Fruit fly (Drosophila melanogaster) whole organism, embryonic: Measurements from ENCODE around the gene bmm.
A peak's percentile ranks its signal among the peaks of the same experiment; 100 is the strongest.

Experiments used
- Ada2b ChIP-seq: fragments of 200-800 bp; sonication (Bioruptor generic); IDR thresholded peaks from 2 replicates; pipeline ENCODE4 v1.3.6; 2022; ENCODE audit warnings: missing biosample characterization, missing genetic modification characterization
- Aef1 ChIP-seq: fragments of 200-800 bp; sonication (Bioruptor generic); IDR thresholded peaks from 3 replicates; pipeline ENCODE4 v1.3.6; 2022; ENCODE audit warnings: missing biosample characterization, missing genetic modification characterization
- Atf3 ChIP-seq: fragments of 200-800 bp; sonication (Bioruptor generic); optimal IDR thresholded peaks from 3 replicates; lab custom pipeline; 2016; ENCODE audit warnings: missing biosample characterization, missing genetic modification characterization
- Bdp1 ChIP-seq: fragments of 200-800 bp; sonication (Bioruptor generic); optimal IDR thresholded peaks from 3 replicates; lab custom pipeline; 2016; ENCODE audit warnings: missing biosample characterization, missing genetic modification characterization
- CG10147 ChIP-seq: fragments of 200-800 bp; sonication (Bioruptor generic); optimal IDR thresholded peaks from 2 replicates; lab custom pipeline; 2019; ENCODE audit warnings: missing biosample characterization, mild to moderate bottlenecking, missing genetic modification characterization, moderate library complexity
- CG10462 ChIP-seq: fragments of 200-800 bp; sonication (Bioruptor generic); optimal IDR thresholded peaks from 2 replicates; lab custom pipeline; 2016; ENCODE audit warnings: missing biosample characterization, missing genetic modification characterization
- CG12236 ChIP-seq: fragments of 200-800 bp; sonication (Bioruptor generic); optimal IDR thresholded peaks from 2 replicates; lab custom pipeline; 2016; ENCODE audit warnings: missing biosample characterization, missing genetic modification characterization
- CG15073 ChIP-seq: fragments of 200-800 bp; sonication (Bioruptor generic); optimal IDR thresholded peaks from 2 replicates; lab custom pipeline; 2016; ENCODE audit warnings: missing biosample characterization, missing genetic modification characterization
- CG18476 ChIP-seq: fragments of 200-800 bp; sonication (Bioruptor generic); optimal IDR thresholded peaks from 2 replicates; lab custom pipeline; 2016; ENCODE audit warnings: missing biosample characterization, mild to moderate bottlenecking, missing genetic modification characterization
- CG18619 ChIP-seq: fragments of 200-800 bp; sonication (Bioruptor generic); optimal IDR thresholded peaks from 3 replicates; lab custom pipeline; 2017; ENCODE audit warnings: missing biosample characterization, mild to moderate bottlenecking, missing genetic modification characterization
- CG2129 ChIP-seq: fragments of 200-800 bp; sonication (Bioruptor generic); IDR thresholded peaks from 2 replicates; pipeline ENCODE4 v1.3.6; 2022; ENCODE audit warnings: missing biosample characterization, missing genetic modification characterization; ENCODE audit not compliant: partially characterized antibody
- CG2199 ChIP-seq: fragments of 200-800 bp; sonication (Bioruptor generic); IDR thresholded peaks from 3 replicates; pipeline ENCODE4 v1.3.6; 2022; ENCODE audit warnings: missing biosample characterization, missing genetic modification characterization
- CG2889 ChIP-seq: fragments of 200-800 bp; sonication (Bioruptor generic); IDR thresholded peaks from 3 replicates; pipeline ENCODE4 v1.3.6; 2022; ENCODE audit warnings: missing biosample characterization, missing genetic modification characterization
- CG33213 ChIP-seq: fragments of 200-800 bp; sonication (Bioruptor generic); optimal IDR thresholded peaks from 3 replicates; lab custom pipeline; 2016; ENCODE audit warnings: missing biosample characterization, missing genetic modification characterization
- CG3726 ChIP-seq: fragments of 200-800 bp; sonication (Bioruptor generic); IDR thresholded peaks from 3 replicates; pipeline ENCODE4, ENCODE4 v1.3.6; 2022; ENCODE audit warnings: missing biosample characterization, missing genetic modification characterization
- CG4282 ChIP-seq: fragments of 200-800 bp; sonication (Bioruptor generic); optimal IDR thresholded peaks from 2 replicates; lab custom pipeline; 2016; ENCODE audit warnings: missing biosample characterization, missing genetic modification characterization
- CG4730 ChIP-seq: fragments of 200-800 bp; sonication (Bioruptor generic); IDR thresholded peaks from 2 replicates; pipeline ENCODE4 v1.3.6; 2022; ENCODE audit warnings: missing biosample characterization, missing genetic modification characterization
- CG6813 ChIP-seq: fragments of 200-800 bp; sonication (Bioruptor generic); optimal IDR thresholded peaks from 2 replicates; lab custom pipeline; 2017; ENCODE audit warnings: missing biosample characterization, missing genetic modification characterization, mild to moderate bottlenecking, moderate library complexity, missing genetic modification reagents
- CG8089 ChIP-seq: fragments of 200-800 bp; sonication (Bioruptor generic); optimal IDR thresholded peaks from 3 replicates; lab custom pipeline; 2016; ENCODE audit warnings: missing biosample characterization, missing genetic modification characterization
- CG8388 ChIP-seq: fragments of 200-800 bp; sonication (Bioruptor generic); optimal IDR thresholded peaks from 2 replicates; lab custom pipeline; 2019; ENCODE audit warnings: missing biosample characterization, mild to moderate bottlenecking, missing genetic modification characterization, moderate library complexity
- CHES-1-like ChIP-seq: fragments of 200-800 bp; sonication (Bioruptor generic); optimal IDR thresholded peaks from 2 replicates; lab custom pipeline; 2016; ENCODE audit warnings: missing biosample characterization, missing genetic modification characterization
- CkIIα-i1 ChIP-seq: fragments of 200-800 bp; sonication (Bioruptor generic); IDR thresholded peaks from 2 replicates; pipeline ENCODE4 v1.3.6; 2022; ENCODE audit warnings: missing biosample characterization, missing genetic modification characterization
- Dbx ChIP-seq: fragments of 200-800 bp; sonication (Bioruptor generic); IDR thresholded peaks from 3 replicates; pipeline ENCODE4 v1.3.6; 2022; ENCODE audit warnings: missing biosample characterization, missing genetic modification characterization
- Ets65A ChIP-seq: fragments of 200-800 bp; sonication (Bioruptor generic); peaks from one replicate; lab custom pipeline; 2016; ENCODE audit warnings: missing biosample characterization, missing genetic modification characterization
- MTF-1 ChIP-seq: fragments of 200-800 bp; sonication (Bioruptor generic); optimal IDR thresholded peaks from 2 replicates; lab custom pipeline; 2018; ENCODE audit warnings: missing biosample characterization, mild to moderate bottlenecking, missing genetic modification characterization, borderline replicate concordance
- Neu2 ChIP-seq: fragments of 200-800 bp; sonication (Bioruptor generic); optimal IDR thresholded peaks from 3 replicates; lab custom pipeline; 2016; ENCODE audit warnings: missing biosample characterization, missing genetic modification characterization, borderline replicate concordance
- Nf-YC ChIP-seq: fragments of 200-800 bp; optimal IDR thresholded peaks from 3 replicates; lab custom pipeline; 2019; ENCODE audit warnings: missing biosample characterization, mild to moderate bottlenecking, missing genetic modification characterization, moderate library complexity
- Rfx ChIP-seq: fragments of 200-800 bp; sonication (Bioruptor generic); IDR thresholded peaks from 2 replicates; pipeline ENCODE4 v1.3.6; 2022; ENCODE audit warnings: missing biosample characterization, missing genetic modification characterization
- Scr ChIP-seq: fragments of 200-800 bp; sonication (Bioruptor generic); IDR thresholded peaks from 2 replicates; pipeline ENCODE4 v1.3.6; 2022; ENCODE audit warnings: missing biosample characterization, missing genetic modification characterization; ENCODE audit not compliant: partially characterized antibody
- Trl ChIP-seq, 3 experiments: fragments of >200 bp in 2 of 3; fragments of 200-800 bp in 1 of 3; sonication (Bioruptor generic) in 1 of 3; optimal IDR thresholded peaks; 2 replicates in 1 of 3; 3 replicates in 2 of 3; lab custom pipeline; 2016 to 2017; ENCODE audit warnings: missing biosample characterization in 1 of 3, missing genetic modification characterization in 1 of 3
- al ChIP-seq: fragments of 200-800 bp; sonication (Bioruptor generic); IDR thresholded peaks from 2 replicates; pipeline ENCODE4 v1.3.6; 2022; ENCODE audit warnings: missing biosample characterization, missing genetic modification characterization
- bbx ChIP-seq: fragments of 200-800 bp; sonication (Bioruptor generic); IDR thresholded peaks from 2 replicates; pipeline ENCODE4 v1.3.6; 2022; ENCODE audit warnings: missing biosample characterization, missing genetic modification characterization; ENCODE audit not compliant: partially characterized antibody
- bcd ChIP-seq: fragments of 200-800 bp; sonication (Bioruptor generic); optimal IDR thresholded peaks from 2 replicates; lab custom pipeline; 2017; ENCODE audit warnings: missing biosample characterization, mild to moderate bottlenecking, missing genetic modification characterization
- chinmo ChIP-seq: fragments of 200-800 bp; sonication (Bioruptor generic); IDR thresholded peaks from 4 replicates; pipeline ENCODE4 v1.3.6; 2022; ENCODE audit warnings: missing biosample characterization, missing genetic modification characterization; ENCODE audit not compliant: partially characterized antibody
- dati ChIP-seq: fragments of 200-800 bp; sonication (Bioruptor generic); IDR thresholded peaks from 2 replicates; pipeline ENCODE4 v1.3.6; 2022; ENCODE audit warnings: missing biosample characterization, missing genetic modification characterization
- dpn ChIP-seq, 2 experiments: fragments of 200-800 bp; sonication (Bioruptor generic); optimal IDR thresholded peaks; 3 replicates each; lab custom pipeline; 2016; ENCODE audit warnings: missing biosample characterization in 2 of 2, missing genetic modification characterization in 2 of 2
- ems ChIP-seq: fragments of 200-800 bp; sonication (Bioruptor generic); optimal IDR thresholded peaks from 3 replicates; lab custom pipeline; 2016; ENCODE audit warnings: missing biosample characterization, missing genetic modification characterization
- fd64A ChIP-seq: fragments of 200-800 bp; sonication (Bioruptor generic); optimal IDR thresholded peaks from 3 replicates; lab custom pipeline; 2018; ENCODE audit warnings: missing biosample characterization, mild to moderate bottlenecking, missing genetic modification characterization
- fu2 ChIP-seq: fragments of 200-800 bp; sonication (Bioruptor generic); optimal IDR thresholded peaks from 2 replicates; lab custom pipeline; 2016; ENCODE audit warnings: missing biosample characterization, missing genetic modification characterization
- hkb ChIP-seq, 2 experiments: fragments of 200-800 bp in 1 of 2; fragments of >200 bp in 1 of 2; sonication (Bioruptor generic) in 1 of 2; IDR thresholded peaks in 1 of 2; optimal IDR thresholded peaks in 1 of 2; 2 replicates each; pipeline versions ENCODE4 v1.3.6 to Lab custom; 2017 to 2022; ENCODE audit warnings: missing biosample characterization in 1 of 2, missing genetic modification characterization in 1 of 2
- kay ChIP-seq: fragments of 200-800 bp; sonication (Bioruptor generic); optimal IDR thresholded peaks from 2 replicates; lab custom pipeline; 2016; ENCODE audit warnings: missing biosample characterization, missing genetic modification characterization
- kni ChIP-seq: fragments of 200-800 bp; sonication (Bioruptor generic); optimal IDR thresholded peaks from 3 replicates; lab custom pipeline; 2017; ENCODE audit warnings: mild to moderate bottlenecking, missing biosample characterization, missing genetic modification reagents, missing genetic modification characterization
- mam ChIP-seq: fragments of 200-800 bp; sonication (Bioruptor generic); optimal IDR thresholded peaks from 3 replicates; lab custom pipeline; 2016; ENCODE audit warnings: missing biosample characterization, missing genetic modification characterization
- nom ChIP-seq: fragments of 200-800 bp; sonication (Bioruptor generic); optimal IDR thresholded peaks from 2 replicates; lab custom pipeline; 2017; ENCODE audit warnings: missing biosample characterization, missing genetic modification characterization, mild to moderate bottlenecking, moderate library complexity, missing genetic modification reagents
- pfk ChIP-seq: fragments of 200-800 bp; sonication (Bioruptor generic); optimal IDR thresholded peaks from 2 replicates; lab custom pipeline; 2018; ENCODE audit warnings: missing biosample characterization, mild to moderate bottlenecking, missing genetic modification characterization, moderate library complexity
- salm ChIP-seq: fragments of 200-800 bp; sonication (Bioruptor generic); optimal IDR thresholded peaks from 2 replicates; lab custom pipeline; 2018; ENCODE audit warnings: missing biosample characterization, mild to moderate bottlenecking, missing genetic modification characterization
- sens-2 ChIP-seq: fragments of 200-800 bp; sonication (Bioruptor generic); IDR thresholded peaks from 2 replicates; pipeline ENCODE4 v1.3.6; 2022; ENCODE audit warnings: missing biosample characterization, missing genetic modification characterization
- shn ChIP-seq: fragments of 200-800 bp; sonication (Bioruptor generic); optimal IDR thresholded peaks from 3 replicates; lab custom pipeline; 2016; ENCODE audit warnings: missing biosample characterization, missing genetic modification characterization

bmm gene

DNA sequence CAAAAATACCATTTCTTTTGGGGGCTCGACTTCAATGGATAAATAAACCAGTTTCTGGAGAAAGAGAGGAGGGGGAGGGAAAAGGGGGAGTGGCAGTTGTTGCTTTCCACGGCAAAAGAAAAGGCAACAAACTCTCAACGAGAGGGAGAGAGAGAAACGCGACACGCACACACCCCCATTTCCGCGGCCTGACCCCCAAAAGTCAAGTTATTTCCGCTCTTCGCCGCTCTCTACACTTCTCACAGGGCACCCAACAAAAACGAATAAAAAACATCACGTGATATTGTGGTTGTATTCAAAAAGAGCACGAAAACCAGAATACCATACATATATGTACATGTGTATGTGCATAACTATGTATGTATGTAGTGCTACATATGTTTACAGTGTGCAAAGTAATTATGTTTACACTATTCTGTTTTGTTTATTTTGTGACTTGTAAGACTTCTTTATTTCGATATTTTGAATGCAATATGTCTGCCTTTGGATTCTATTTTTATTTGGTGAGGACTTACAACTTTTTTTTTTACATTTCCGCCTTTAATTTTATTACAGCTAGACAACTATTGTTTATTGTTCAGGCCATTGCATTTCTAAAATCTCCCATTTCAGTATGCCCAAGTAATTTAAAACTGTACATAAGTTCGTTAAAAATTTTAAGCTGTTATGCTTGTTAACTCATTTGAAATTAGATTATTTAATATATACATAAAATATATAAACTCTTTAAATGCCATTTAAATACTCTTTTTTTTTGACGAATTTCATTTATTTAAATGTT lies 4.9 kb downstream of the bmm start (continued):
- no peak for TF ChIP-seq CG2199 (GFP tag; lab: Robert Waterston, UW)
- peak; percentile 62 for TF ChIP-seq CG18619
- 0 out of 2 replicates have a peak, but pooled peaks have one; percentile 49 for TF ChIP-seq Rfx (GFP tag; lab: Robert Waterston, UW)
- TF ChIP-seq CG6813 (GFP tag; lab: Kevin White, UChicago): peak; percentile 58
- TF ChIP-seq dati (GFP tag; lab: Robert Waterston, UW): no peak
- peak; percentile 96 for TF ChIP-seq nom (GFP tag; lab: Kevin White, UChicago)
- peak; percentile 37; the same call in 1 of the 3 replicates for TF ChIP-seq Dbx (GFP tag; lab: Robert Waterston, UW)
- TF ChIP-seq Aef1 (GFP tag; lab: Robert Waterston, UW): no peak; the same call in 2 of the 3 replicates
- TF ChIP-seq Ada2b (GFP tag; lab: Robert Waterston, UW): peak; percentile 52
- no peak for TF ChIP-seq CG3726
- TF ChIP-seq Neu2 (GFP tag; lab: Kevin White, UChicago): no peak
- no peak for TF ChIP-seq CkIIα-i1
- no peak; the same call in 1 of the 2 replicates for TF ChIP-seq al (GFP tag; lab: Robert Waterston, UW)
- peak; percentile 69 for TF ChIP-seq pfk (GFP tag; lab: Kevin White, UChicago)
- peak; percentile 16 for TF ChIP-seq CHES-1-like
- peak; percentile 20 for TF ChIP-seq CG12236 (GFP tag; lab: Kevin White, UChicago)
- peak; percentile 96 for TF ChIP-seq chinmo
- no peak for TF ChIP-seq CG4282
- peak; percentile 51 for TF ChIP-seq mam (GFP tag; lab: Kevin White, UChicago)
- peak; percentile 7 for TF ChIP-seq fu2
- peak; percentile 55 for TF ChIP-seq Nf-YC
- no peak for TF ChIP-seq CG15073 (GFP tag; lab: Kevin White, UChicago)
- peak; percentile 100 for TF ChIP-seq kni
- TF ChIP-seq salm (tag; lab: Kevin White, UChicago): no peak
- no peak for TF ChIP-seq Ets65A (GFP tag; lab: Kevin White, UChicago)
- no peak for TF ChIP-seq ems (GFP tag; lab: Kevin White, UChicago)
- peak; percentile 24 for TF ChIP-seq shn (GFP tag; lab: Kevin White, UChicago)
- TF ChIP-seq Bdp1: no peak
- TF ChIP-seq CG18476 (GFP tag; lab: Kevin White, UChicago): no peak
- peak; percentile 74 for TF ChIP-seq fd64A (GFP tag; lab: Kevin White, UChicago)
- TF ChIP-seq dpn (GFP tag; optimal IDR thresholded peaks at IDR 0.05; lab: Kevin White, UChicago): peak; percentile 34 to 64
- peak; percentile 91 to 93 for TF ChIP-seq Trl (optimal IDR thresholded peaks at IDR 0.05; lab: Kevin White, UChicago)
- TF ChIP-seq Trl (GFP tag; optimal IDR thresholded peaks at IDR 0.05; lab: Kevin White, UChicago): peak; percentile 59
- no peak for TF ChIP-seq sens-2 (GFP tag; lab: Robert Waterston, UW)
- peak; percentile 21 for TF ChIP-seq CG10462
- TF ChIP-seq hkb (optimal IDR thresholded peaks at IDR 0.05; lab: Kevin White, UChicago): no peak
- TF ChIP-seq hkb (GFP tag; IDR thresholded peaks at IDR 0.05; lab: Robert Waterston, UW): peak; percentile 51; the same call in 1 of the 2 replicates
- peak; percentile 72 for TF ChIP-seq CG10147 (GFP tag; lab: Kevin White, UChicago)
- TF ChIP-seq MTF-1: peak; percentile 55
- TF ChIP-seq CG33213 (GFP tag; lab: Kevin White, UChicago): no peak
- TF ChIP-seq CG4730 (GFP tag; lab: Robert Waterston, UW): no peak
- peak; percentile 100 for TF ChIP-seq CG8388
- TF ChIP-seq bbx (GFP tag; lab: Robert Waterston, UW): no peak
- peak; percentile 14; the same call in 1 of the 2 replicates for TF ChIP-seq Scr
- TF ChIP-seq kay (GFP tag; lab: Kevin White, UChicago): peak; percentile 13
- TF ChIP-seq Atf3 (GFP tag; lab: Kevin White, UChicago): peak; percentile 28
- no peak for TF ChIP-seq CG2129 (GFP tag; lab: Robert Waterston, UW)
- no peak; the same call in 2 of the 3 replicates for TF ChIP-seq CG2889 (GFP tag; lab: Robert Waterston, UW)
- peak; percentile 55 for TF ChIP-seq bcd (GFP tag; lab: Kevin White, UChicago)
- TF ChIP-seq CG8089 (GFP tag; lab: Kevin White, UChicago): no peak
